Worm (Caenorhabditis elegans) whole organism, L2 larva: ENCODE results near the gene F22E5.9.
A peak's percentile ranks its signal among the peaks of the same experiment; 100 is the strongest.
"Not testable (repeated sequence)": the region's sequence is repeated elsewhere in the genome, so short reads cannot be mapped to it uniquely, and the experiment has no call there.

Experiments
- C34F6.9 ChIP-seq: fragments of 150-350 bp; optimal IDR thresholded peaks from 2 replicates; lab custom pipeline; 2014; ENCODE audit warnings: missing biosample characterization, missing genetic modification characterization
- R02D3.7 ChIP-seq: fragments of 150-350 bp; optimal IDR thresholded peaks from 2 replicates; lab custom pipeline; 2014; ENCODE audit warnings: missing biosample characterization, missing genetic modification characterization
- Y55F3AM.14 ChIP-seq: fragments of 200-800 bp; sonication (Bioruptor generic); optimal IDR thresholded peaks from 2 replicates; lab custom pipeline; 2018; ENCODE audit warnings: mild to moderate bottlenecking, missing genetic modification characterization, missing compliant biosample characterization
- ZK546.5 ChIP-seq: sonication (generic microtip); optimal IDR thresholded peaks from 2 replicates; lab custom pipeline; 2017; ENCODE audit warnings: missing biosample characterization, missing genetic modification characterization
- alr-1 ChIP-seq: fragments of 150-350 bp; optimal IDR thresholded peaks from 2 replicates; lab custom pipeline; 2014; ENCODE audit warnings: missing biosample characterization, missing genetic modification characterization
- aly-2 ChIP-seq: fragments of 150-350 bp; optimal IDR thresholded peaks from 2 replicates; lab custom pipeline; 2014; ENCODE audit warnings: missing biosample characterization, missing genetic modification characterization
- blmp-1 ChIP-seq: sonication (generic microtip); optimal IDR thresholded peaks from 2 replicates; lab custom pipeline; 2017; ENCODE audit warnings: missing genetic modification characterization, mild to moderate bottlenecking, missing compliant biosample characterization, antibody characterized with exemption, moderate library complexity; ENCODE audit not compliant: insufficient read depth
- ceh-16 ChIP-seq: fragments of 150-350 bp; optimal IDR thresholded peaks from 2 replicates; lab custom pipeline; 2014; ENCODE audit warnings: missing biosample characterization, missing genetic modification characterization
- crh-2 ChIP-seq: sonication (generic microtip); optimal IDR thresholded peaks from 2 replicates; lab custom pipeline; 2017; ENCODE audit warnings: missing biosample characterization, missing genetic modification characterization
- egl-27 ChIP-seq: sonication (generic microtip); optimal IDR thresholded peaks from 3 replicates; lab custom pipeline; 2017; ENCODE audit warnings: missing biosample characterization, missing genetic modification reagents, missing genetic modification characterization
- elt-3 ChIP-seq: sonication (generic microtip); optimal IDR thresholded peaks from 2 replicates; lab custom pipeline; 2017; ENCODE audit warnings: missing biosample characterization, missing genetic modification characterization
- fos-1 ChIP-seq: fragments of 150-350 bp; optimal IDR thresholded peaks from 2 replicates; lab custom pipeline; 2014; ENCODE audit warnings: missing biosample characterization, missing genetic modification characterization
- gmeb-1 ChIP-seq: fragments of 150-350 bp; optimal IDR thresholded peaks from 2 replicates; lab custom pipeline; 2014; ENCODE audit warnings: missing biosample characterization, missing genetic modification characterization
- lin-11 ChIP-seq: fragments of 150-350 bp; sonication (generic microtip); optimal IDR thresholded peaks from 2 replicates; lab custom pipeline; 2014; ENCODE audit warnings: missing biosample characterization, missing genetic modification characterization, inconsistent platforms, mixed read lengths
- lin-39 ChIP-seq: fragments of 150-350 bp; optimal IDR thresholded peaks from 2 replicates; lab custom pipeline; 2014; ENCODE audit warnings: missing biosample characterization, missing genetic modification reagents, missing genetic modification characterization
- mab-5 ChIP-seq: fragments of 150-350 bp; optimal IDR thresholded peaks from 2 replicates; lab custom pipeline; 2014; ENCODE audit warnings: missing biosample characterization, missing genetic modification characterization
- mbf-1 ChIP-seq: sonication (generic microtip); optimal IDR thresholded peaks from 2 replicates; lab custom pipeline; 2017; ENCODE audit warnings: missing biosample characterization, missing genetic modification characterization
- nhr-10 ChIP-seq: sonication (generic microtip); optimal IDR thresholded peaks from 2 replicates; lab custom pipeline; 2017; ENCODE audit warnings: missing biosample characterization, missing genetic modification characterization
- nhr-11 ChIP-seq: fragments of 150-350 bp; optimal IDR thresholded peaks from 2 replicates; lab custom pipeline; 2014; ENCODE audit warnings: missing biosample characterization, missing genetic modification characterization
- nhr-12 ChIP-seq: fragments of 150-350 bp; optimal IDR thresholded peaks from 2 replicates; lab custom pipeline; 2014; ENCODE audit warnings: missing biosample characterization, missing genetic modification characterization
- nhr-129 ChIP-seq: fragments of 150-350 bp; optimal IDR thresholded peaks from 2 replicates; lab custom pipeline; 2014; ENCODE audit warnings: missing biosample characterization, missing genetic modification characterization
- nhr-25 ChIP-seq: fragments of 150-350 bp; sonication (generic microtip); optimal IDR thresholded peaks from 3 replicates; lab custom pipeline; 2014; ENCODE audit warnings: missing biosample characterization, missing genetic modification characterization
- nhr-6 ChIP-seq: fragments of 150-350 bp; optimal IDR thresholded peaks from 2 replicates; lab custom pipeline; 2014; ENCODE audit warnings: missing biosample characterization, missing genetic modification characterization
- sem-4 ChIP-seq: fragments of 150-350 bp; optimal IDR thresholded peaks from 2 replicates; lab custom pipeline; 2014; ENCODE audit warnings: missing biosample characterization, missing genetic modification reagents, missing genetic modification characterization
- skn-1 ChIP-seq: sonication (generic microtip); optimal IDR thresholded peaks from 2 replicates; lab custom pipeline; 2017; ENCODE audit warnings: missing biosample characterization, missing genetic modification characterization
- sma-3 ChIP-seq: sonication (generic microtip); optimal IDR thresholded peaks from 2 replicates; lab custom pipeline; 2016; ENCODE audit warnings: missing genetic modification reagents, missing genetic modification characterization, missing compliant biosample characterization
- sma-9 ChIP-seq, 2 experiments: fragments of 150-350 bp in 1 of 2; sonication (generic microtip) in 1 of 2; optimal IDR thresholded peaks; 2 replicates each; lab custom pipeline; 2014 to 2016; ENCODE audit warnings: missing genetic modification characterization in 2 of 2, mild to moderate bottlenecking in 1 of 2, missing biosample characterization in 1 of 2, missing compliant biosample characterization in 1 of 2, missing genetic modification reagents in 1 of 2, moderate library complexity in 1 of 2
- snpc-4 ChIP-seq: fragments of 150-350 bp; optimal IDR thresholded peaks from 2 replicates; lab custom pipeline; 2014; ENCODE audit warnings: missing biosample characterization, missing genetic modification characterization
- unc-39 ChIP-seq: fragments of 150-350 bp; optimal IDR thresholded peaks from 2 replicates; lab custom pipeline; 2014; ENCODE audit warnings: missing biosample characterization, missing genetic modification characterization
- unc-55 ChIP-seq: fragments of 150-350 bp; sonication (generic microtip); optimal IDR thresholded peaks from 3 replicates; lab custom pipeline; 2014; ENCODE audit warnings: missing biosample characterization, missing genetic modification reagents, missing genetic modification characterization
- unc-62 ChIP-seq: fragments of 150-350 bp; optimal IDR thresholded peaks from 2 replicates; lab custom pipeline; 2014; ENCODE audit warnings: missing biosample characterization, missing genetic modification reagents, missing genetic modification characterization
- zag-1 ChIP-seq: fragments of 150-350 bp; optimal IDR thresholded peaks from 2 replicates; lab custom pipeline; 2014; ENCODE audit warnings: missing biosample characterization, missing genetic modification characterization

F22E5.9 gene

ce11 chrII:2638062-2638461 is at the start of gene F22E5.9:
TSS of gene F22E5.9 (plus strand) at chrII:2638388.
- TF ChIP-seq crh-2 (tag; lab: Kevin White, UChicago): no peak
- no peak for TF ChIP-seq mbf-1 (tag; lab: Kevin White, UChicago)
- TF ChIP-seq lin-39 (tag; lab: Kevin White, UChicago): no peak
- TF ChIP-seq R02D3.7: no peak
- no peak for TF ChIP-seq ceh-16 (tag; lab: Kevin White, UChicago)
- no peak for TF ChIP-seq nhr-129
- TF ChIP-seq nhr-12: no peak
- TF ChIP-seq sem-4 (tag; lab: Kevin White, UChicago): no peak
- no peak for TF ChIP-seq ZK546.5 (tag; lab: Kevin White, UChicago)
- no peak for TF ChIP-seq nhr-25
- no peak for TF ChIP-seq mab-5
- no peak for TF ChIP-seq skn-1 (tag; lab: Kevin White, UChicago)
- TF ChIP-seq Y55F3AM.14 (GFP tag; lab: Kevin White, UChicago): no peak
- TF ChIP-seq aly-2 (tag; lab: Kevin White, UChicago): no peak
- TF ChIP-seq gmeb-1 (tag; lab: Kevin White, UChicago): peak; percentile 91
- TF ChIP-seq C34F6.9 (tag; lab: Kevin White, UChicago): peak; percentile 26
- no peak for TF ChIP-seq fos-1 (tag; lab: Kevin White, UChicago)
- peak; percentile 61 for TF ChIP-seq unc-55 (GFP tag; lab: Kevin White, UChicago)
- no peak for TF ChIP-seq zag-1
- TF ChIP-seq nhr-11 (tag; lab: Kevin White, UChicago): no peak
- TF ChIP-seq blmp-1: no peak
- TF ChIP-seq sma-9 (GFP tag; optimal IDR thresholded peaks at IDR 0.05; lab: Kevin White, UChicago): no peak
- TF ChIP-seq sma-9 (tag; optimal IDR thresholded peaks at IDR 0.05; lab: Kevin White, UChicago): no peak

- not testable (repeated sequence) for TF ChIP-seq unc-39; zag-1; nhr-11 (tag; lab: Kevin White, UChicago)
Observed at ce11 chrII:2600176-2600575, 38.0 kb upstream of the F22E5.9 start, which contains the start of gene F33H12.1. TSS of gene F33H12.1 (plus strand) at chrII:2600476.

- TF ChIP-seq fos-1 (tag; lab: Kevin White, UChicago) (no peak), egl-27 (tag; lab: Kevin White, UChicago) (no peak), alr-1 (tag; lab: Kevin White, UChicago) (no peak), nhr-10 (tag; lab: Kevin White, UChicago) (no peak), sma-3 (GFP tag; lab: Kevin White, UChicago) (no peak), lin-11 (tag; lab: Kevin White, UChicago) (no peak)
Observed at ce11 chrII:2600931-2601330, 37.3 kb upstream of the F22E5.9 start.

ce11 chrII:2605319-2605718 is 32.9 kb upstream of the F22E5.9 start, which contains the start of gene sri-77:
TSS of gene sri-77 (minus strand) at chrII:2605419.
- TF ChIP-seq elt-3: no peak
- TF ChIP-seq nhr-11 (tag; lab: Kevin White, UChicago): no peak
- no peak for TF ChIP-seq mab-5
- TF ChIP-seq egl-27 (tag; lab: Kevin White, UChicago): no peak
- TF ChIP-seq snpc-4 (tag; lab: Kevin White, UChicago): no peak

- TF ChIP-seq crh-2 (tag; lab: Kevin White, UChicago) (peak; percentile 49), lin-11 (tag; lab: Kevin White, UChicago) (no peak), R02D3.7 (no peak), fos-1 (tag; lab: Kevin White, UChicago) (peak; percentile 95), sem-4 (tag; lab: Kevin White, UChicago) (no peak), snpc-4 (tag; lab: Kevin White, UChicago) (no peak), unc-39 (no peak)
Observed at ce11 chrII:2610202-2610912, 27.8 kb upstream of the F22E5.9 start, which contains the start of gene sri-38. TSS of gene sri-38 (plus strand) at chrII:2610862.

- TF ChIP-seq nhr-6 (no peak), nhr-25 (no peak), unc-62 (no peak), skn-1 (tag; lab: Kevin White, UChicago) (no peak)
Observed at ce11 chrII:2611009-2611408, 27.2 kb upstream of the F22E5.9 start.
